Fruit fly (Drosophila melanogaster): Measurements from ENCODE around the gene lectin-22C.

- TF ChIP-seq h (optimal IDR thresholded peaks at IDR 0.05) (no peak), Myc (optimal IDR thresholded peaks at IDR 0.05) (no peak)
Measured at dm6 chr2L:2054289-2054688, 17.2 kb upstream of the lectin-22C start, which contains the start of gene Or22c.

Measured in Kc167 (cell line).